Worm (Caenorhabditis elegans) whole organism, L2 larva: ENCODE results near the gene lys-8.

Source experiments
- C34F6.9 ChIP-seq: fragments of 150-350 bp; optimal IDR thresholded peaks from 2 replicates; lab custom pipeline; 2014; ENCODE audit warnings: missing biosample characterization, missing genetic modification characterization
- ceh-82 ChIP-seq: fragments of 150-350 bp; optimal IDR thresholded peaks from 2 replicates; lab custom pipeline; 2014; ENCODE audit warnings: missing biosample characterization, missing genetic modification characterization
- snpc-4 ChIP-seq: fragments of 150-350 bp; optimal IDR thresholded peaks from 2 replicates; lab custom pipeline; 2014; ENCODE audit warnings: missing biosample characterization, missing genetic modification characterization
- ztf-11 ChIP-seq: sonication (generic microtip); optimal IDR thresholded peaks from 2 replicates; lab custom pipeline; 2017; ENCODE audit warnings: missing biosample characterization, missing genetic modification characterization

ce11 chrII:5551517-5551916, 34.5 kb upstream of the lys-8 start, which contains the start of gene C17C3.5:
- TF ChIP-seq snpc-4 (tag; lab: Kevin White, UChicago) = no peak
- TF ChIP-seq ztf-11 (tag; lab: Kevin White, UChicago) = no peak
- TF ChIP-seq ceh-82 (tag; lab: Kevin White, UChicago) = no peak
- no peak for TF ChIP-seq C34F6.9
